Fruit fly (Drosophila melanogaster) ovary, adult (tissue): ENCODE measurements around the gene CG13068.

Experiments
- CG17801 ChIP-seq: fragments of 200-800 bp; optimal IDR thresholded peaks from 2 replicates; lab custom pipeline; 2019; ENCODE audit warnings: missing biosample characterization, mild to moderate bottlenecking, missing genetic modification characterization, moderate library complexity; ENCODE audit not compliant: partially characterized antibody

The CG13068 gene

dm6 chr3L:16290850-16291249 is 21.7 kb downstream of the CG13068 start, which contains the start of gene CG13045:
Gene CG13045 (minus strand): TSS chr3L:16290950.
- TF ChIP-seq CG17801 (GFP tag; lab: Kevin White, UChicago): no peak

dm6 chr3L:16291678-16292077 is 22.5 kb downstream of the CG13068 start:
- TF ChIP-seq CG17801 (GFP tag; lab: Kevin White, UChicago): no peak

- TF ChIP-seq CG17801 (GFP tag; lab: Kevin White, UChicago): no peak
Measured at dm6 chr3L:16295447-16295846, 26.3 kb downstream of the CG13068 start, which contains the start of gene CG4962. Gene CG4962 (minus strand): TSS chr3L:16295547.

dm6 chr3L:16301153-16301552 is 32.0 kb downstream of the CG13068 start, which contains the start of gene CG4982:
Gene CG4982 (plus strand): TSS chr3L:16301453.
- no peak for TF ChIP-seq CG17801 (GFP tag; lab: Kevin White, UChicago)

dm6 chr3L:16303078-16303477 is 33.9 kb downstream of the CG13068 start, which contains the start of gene CG13044:
Gene CG13044 (minus strand): TSS chr3L:16303178.
- no peak for TF ChIP-seq CG17801 (GFP tag; lab: Kevin White, UChicago)

dm6 chr3L:16303982-16304381 is 34.8 kb downstream of the CG13068 start, which contains the start of gene CG43249:
Gene CG43249 (plus strand): TSS chr3L:16304282.
- TF ChIP-seq CG17801 (GFP tag; lab: Kevin White, UChicago): no peak

dm6 chr3L:16305820-16306650 is 36.8 kb downstream of the CG13068 start, which contains the start of the genes CG13043 and CG13063:
Gene CG13043 (minus strand): TSS chr3L:16305870.
Gene CG13063 (plus strand): TSS chr3L:16306600.
- TF ChIP-seq CG17801 (GFP tag; lab: Kevin White, UChicago): no peak

- TF ChIP-seq CG17801 (GFP tag; lab: Kevin White, UChicago): no peak
Measured at dm6 chr3L:16308380-16308779, 39.2 kb downstream of the CG13068 start, which contains the start of gene CG13042. Gene CG13042 (minus strand): TSS chr3L:16308480.

- TF ChIP-seq CG17801 (GFP tag; lab: Kevin White, UChicago): no peak
Measured at dm6 chr3L:16309972-16310371, 40.8 kb downstream of the CG13068 start.

dm6 chr3L:16313985-16314384 is 44.8 kb downstream of the CG13068 start, which contains the start of gene CG13062:
Gene CG13062 (plus strand): TSS chr3L:16314285.
- no peak for TF ChIP-seq CG17801 (GFP tag; lab: Kevin White, UChicago)

- no peak for TF ChIP-seq CG17801 (GFP tag; lab: Kevin White, UChicago)
Measured at dm6 chr3L:16317724-16318123, 48.5 kb downstream of the CG13068 start, which contains the start of gene Nplp3. Gene Nplp3 (plus strand): TSS chr3L:16318024.

dm6 chr3L:16319399-16319906 is 50.3 kb downstream of the CG13068 start, which contains the start of the genes CG13041 and CG13060:
Gene CG13041 (minus strand): TSS chr3L:16319526.
Gene CG13060 (plus strand): TSS chr3L:16319856.
- TF ChIP-seq CG17801 (GFP tag; lab: Kevin White, UChicago): no peak
